Worm (Caenorhabditis elegans) whole organism, early embryonic: ENCODE data around the gene ssq-1.

ENCODE experiments used
- F13C5.2 ChIP-seq: sonication (generic microtip); optimal IDR thresholded peaks from 2 replicates; lab custom pipeline; 2017; ENCODE audit warnings: mild to moderate bottlenecking, missing genetic modification characterization, inconsistent platforms, missing compliant biosample characterization
- ama-1 ChIP-seq: fragments of 150-350 bp; optimal IDR thresholded peaks from 2 replicates; lab custom pipeline; 2014
- ceh-13 ChIP-seq: fragments of 200-800 bp; sonication (Bioruptor generic); optimal IDR thresholded peaks from 2 replicates; lab custom pipeline; 2018; ENCODE audit warnings: mild to moderate bottlenecking, missing genetic modification characterization, missing compliant biosample characterization
- ets-7 ChIP-seq: sonication (generic microtip); optimal IDR thresholded peaks from 2 replicates; lab custom pipeline; 2016; ENCODE audit warnings: missing genotype, missing genetic modification characterization, missing compliant biosample characterization
- flt-1 ChIP-seq: fragments of 200-800 bp; sonication (Bioruptor generic); IDR thresholded peaks from 2 replicates; pipeline ENCODE4 v1.3.6; 2022; ENCODE audit warnings: missing genetic modification characterization, missing compliant biosample characterization
- hmbx-1 ChIP-seq: sonication (generic microtip); optimal IDR thresholded peaks from 2 replicates; lab custom pipeline; 2016; ENCODE audit warnings: mild to moderate bottlenecking, missing genetic modification characterization, missing compliant biosample characterization
- hnd-1 ChIP-seq: sonication (generic microtip); optimal IDR thresholded peaks from 2 replicates; lab custom pipeline; 2016; ENCODE audit warnings: missing genetic modification characterization, missing compliant biosample characterization
- sea-1 ChIP-seq: fragments of 200-800 bp; sonication (Bioruptor generic); conservative IDR thresholded peaks from 2 replicates; pipeline ENCODE4 v1.3.6; 2022; ENCODE audit warnings: missing genetic modification characterization, missing compliant biosample characterization
- tbx-11 ChIP-seq: fragments of 200-800 bp; sonication (Bioruptor generic); IDR thresholded peaks from 2 replicates; pipeline ENCODE4 v1.3.6; 2022; ENCODE audit warnings: missing genetic modification characterization, missing compliant biosample characterization

DNA sequence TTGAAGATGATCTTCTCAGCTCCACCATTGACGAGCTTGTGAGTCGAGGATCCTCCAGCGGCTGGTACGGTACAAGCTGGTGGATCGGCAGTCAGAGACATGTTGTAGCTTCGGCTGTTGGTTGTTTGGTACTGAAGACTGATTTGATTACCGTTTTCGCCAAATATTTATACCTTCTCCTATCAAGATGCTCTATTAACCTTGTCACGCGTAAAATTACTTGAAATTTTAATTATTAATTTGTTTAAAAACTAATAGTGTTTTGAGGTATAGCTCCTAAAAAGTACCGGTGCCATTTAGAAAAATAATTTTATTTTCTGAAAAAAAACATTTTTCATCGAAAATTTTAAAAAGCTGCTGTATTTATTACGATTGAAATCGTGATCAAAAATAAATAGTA lies 1.4 kb upstream of the ssq-1 start, which contains the start of gene ssp-10:
- no peak for TF ChIP-seq hmbx-1 (tag; lab: Kevin White, UChicago)
- TF ChIP-seq ceh-13: no peak
- no peak for TF ChIP-seq ama-1 (lab: Kevin White, UChicago)
- no peak for TF ChIP-seq F13C5.2 (tag; lab: Kevin White, UChicago)
- TF ChIP-seq tbx-11 (GFP tag; lab: Robert Waterston, UW): no peak
- TF ChIP-seq hnd-1: no peak
- TF ChIP-seq flt-1 (GFP tag; lab: Robert Waterston, UW): no peak
- TF ChIP-seq ets-7: no peak
- no peak for TF ChIP-seq sea-1 (GFP tag; lab: Robert Waterston, UW)
